Worm (Caenorhabditis elegans): Measurements from ENCODE around the gene B0303.11.

The B0303.11 gene

ce11 chrIII:8734327-8734885, 24.2 kb upstream of the B0303.11 start (continued):
- no peak for TF ChIP-seq sdz-12 (GFP tag; optimal IDR thresholded peaks at IDR 0.05)
- no peak for TF ChIP-seq fos-1 (tag; optimal IDR thresholded peaks at IDR 0.05)
- no peak for TF ChIP-seq spr-1 (tag; optimal IDR thresholded peaks at IDR 0.05)
- TF ChIP-seq daf-16 (GFP tag; optimal IDR thresholded peaks at IDR 0.05), result peak; percentile 12 to 92
- TF ChIP-seq daf-16 (tag; optimal IDR thresholded peaks at IDR 0.05), result peak; percentile 27
- TF ChIP-seq nhr-25 (tag; optimal IDR thresholded peaks at IDR 0.05; ENCODE audit: borderline replicate concordance, insufficient read depth), result peak; percentile 36
- TF ChIP-seq aha-1 (tag), result peak; percentile 87
- 0 out of 2 replicates have a peak, but pooled peaks have one; percentile 67 for TF ChIP-seq saeg-2 (GFP tag; IDR thresholded peaks at IDR 0.05)
- no peak for TF ChIP-seq snpc-1.2 (GFP tag; IDR thresholded peaks at IDR 0.05)
- peak in 1 of 2 experiments; percentile 34 for TF ChIP-seq hif-1 (tag; optimal IDR thresholded peaks at IDR 0.05)
- no peak for TF ChIP-seq mes-2 (tag; optimal IDR thresholded peaks at IDR 0.05; ENCODE audit: poor library complexity, severe bottlenecking)
- no peak for TF ChIP-seq php-3 (GFP tag; IDR thresholded peaks at IDR 0.05)
- TF ChIP-seq dpl-1 (GFP tag; optimal IDR thresholded peaks at IDR 0.05), result no peak
- no peak for TF ChIP-seq dmd-9 (GFP tag; IDR thresholded peaks at IDR 0.05)
- TF ChIP-seq nhr-28 (tag; optimal IDR thresholded peaks at IDR 0.05), result peak; percentile 52
- no peak for TF ChIP-seq daf-8 (GFP tag; IDR thresholded peaks at IDR 0.05)
- no peak for TF ChIP-seq set-16 (GFP tag; IDR thresholded peaks at IDR 0.05)
- TF ChIP-seq mdt-29 (GFP tag; IDR thresholded peaks at IDR 0.05), result no peak
- no peak for TF ChIP-seq egl-43 (GFP tag; IDR thresholded peaks at IDR 0.05)
- no peak for TF ChIP-seq nhr-41 (GFP tag; IDR thresholded peaks at IDR 0.05)
- TF ChIP-seq zip-2 (tag; optimal IDR thresholded peaks at IDR 0.05), result no peak
- TF ChIP-seq nhr-48 (tag; optimal IDR thresholded peaks at IDR 0.05), result peak; percentile 66
- TF ChIP-seq T20F7.1 (GFP tag; optimal IDR thresholded peaks at IDR 0.05), result peak; percentile 10
- TF ChIP-seq mep-1 (tag; optimal IDR thresholded peaks at IDR 0.05), result peak; percentile 41
- TF ChIP-seq gei-8 (GFP tag; optimal IDR thresholded peaks at IDR 0.05), result peak; percentile 5
- TF ChIP-seq zfp-3 (GFP tag; conservative IDR thresholded peaks at IDR 0.05), result no peak
- peak; percentile 86 for TF ChIP-seq hlh-11 (tag; optimal IDR thresholded peaks at IDR 0.05)

- peak; percentile 94 for TF ChIP-seq dve-1 (tag; optimal IDR thresholded peaks at IDR 0.05; ENCODE audit: insufficient read depth)
- peak in 1 of 2 experiments; percentile 28 for TF ChIP-seq daf-16 (GFP tag; optimal IDR thresholded peaks at IDR 0.05)
- peak; percentile 52 for TF ChIP-seq daf-16 (tag; optimal IDR thresholded peaks at IDR 0.05)
- TF ChIP-seq set-16 (GFP tag; IDR thresholded peaks at IDR 0.05), result no peak
- no peak for TF ChIP-seq lim-7 (GFP tag; IDR thresholded peaks at IDR 0.05)
- peak; percentile 1 for TF ChIP-seq T20F7.1 (GFP tag; optimal IDR thresholded peaks at IDR 0.05)
- 0 out of 2 replicates have a peak, but pooled peaks have one; percentile 11 for TF ChIP-seq ceh-20 (GFP tag; IDR thresholded peaks at IDR 0.05)
- no peak for TF ChIP-seq mxl-3 (GFP tag; optimal IDR thresholded peaks at IDR 0.05)
- peak; percentile 62 for TF ChIP-seq hlh-11 (tag; optimal IDR thresholded peaks at IDR 0.05)
- peak; percentile 72 for TF ChIP-seq php-3 (GFP tag; IDR thresholded peaks at IDR 0.05)
- TF ChIP-seq hlh-30 (tag; optimal IDR thresholded peaks at IDR 0.05; ENCODE audit: insufficient read depth), result peak; percentile 53
- no peak for TF ChIP-seq Y75B8A.6 (GFP tag; IDR thresholded peaks at IDR 0.05)
- TF ChIP-seq dmd-6 (GFP tag; IDR thresholded peaks at IDR 0.05), result peak; percentile 91
- TF ChIP-seq lin-38 (GFP tag; IDR thresholded peaks at IDR 0.05), result peak; percentile 24; the same call in 1 of the 2 replicates
- TF ChIP-seq F44E2.7 (GFP tag; IDR thresholded peaks at IDR 0.05), result no peak
- peak; percentile 8 for TF ChIP-seq aha-1 (tag)
- peak; percentile 3 for TF ChIP-seq mes-2 (tag; optimal IDR thresholded peaks at IDR 0.05; ENCODE audit: poor library complexity, severe bottlenecking)
- TF ChIP-seq nhr-28 (tag; optimal IDR thresholded peaks at IDR 0.05), result peak; percentile 44
- TF ChIP-seq nhr-77 (tag; optimal IDR thresholded peaks at IDR 0.05), result peak; percentile 10
- TF ChIP-seq tra-1 (GFP tag; IDR thresholded peaks at IDR 0.05), result peak; percentile 64; the same call in 1 of the 2 replicates
- no peak for TF ChIP-seq cey-2 (tag; optimal IDR thresholded peaks at IDR 0.05; ENCODE audit: borderline replicate concordance, insufficient read depth)
- TF ChIP-seq lin-1 (GFP tag; IDR thresholded peaks at IDR 0.05), result peak; percentile 66
- no peak for TF ChIP-seq dmd-8 (GFP tag; IDR thresholded peaks at IDR 0.05)
- TF ChIP-seq nhr-102 (tag; optimal IDR thresholded peaks at IDR 0.05), result peak; percentile 56
- peak; percentile 88 for TF ChIP-seq pqm-1 (tag; optimal IDR thresholded peaks at IDR 0.05)
- TF ChIP-seq mdl-1 (tag; optimal IDR thresholded peaks at IDR 0.05), result peak in 1 of 2 experiments; percentile 75
- TF ChIP-seq mep-1 (tag; optimal IDR thresholded peaks at IDR 0.05), result no peak
- no peak for TF ChIP-seq gei-8 (GFP tag; optimal IDR thresholded peaks at IDR 0.05)
These were observed 23.5 kb upstream of the B0303.11 start for ce11 chrIII:8733667-8734066.

Data from whole organism, L4 larva.